Fruit fly (Drosophila melanogaster): ENCODE measurements around the gene Dab.
A peak's percentile ranks its signal among the peaks of the same experiment; 100 is the strongest.

The Dab gene

DNA sequence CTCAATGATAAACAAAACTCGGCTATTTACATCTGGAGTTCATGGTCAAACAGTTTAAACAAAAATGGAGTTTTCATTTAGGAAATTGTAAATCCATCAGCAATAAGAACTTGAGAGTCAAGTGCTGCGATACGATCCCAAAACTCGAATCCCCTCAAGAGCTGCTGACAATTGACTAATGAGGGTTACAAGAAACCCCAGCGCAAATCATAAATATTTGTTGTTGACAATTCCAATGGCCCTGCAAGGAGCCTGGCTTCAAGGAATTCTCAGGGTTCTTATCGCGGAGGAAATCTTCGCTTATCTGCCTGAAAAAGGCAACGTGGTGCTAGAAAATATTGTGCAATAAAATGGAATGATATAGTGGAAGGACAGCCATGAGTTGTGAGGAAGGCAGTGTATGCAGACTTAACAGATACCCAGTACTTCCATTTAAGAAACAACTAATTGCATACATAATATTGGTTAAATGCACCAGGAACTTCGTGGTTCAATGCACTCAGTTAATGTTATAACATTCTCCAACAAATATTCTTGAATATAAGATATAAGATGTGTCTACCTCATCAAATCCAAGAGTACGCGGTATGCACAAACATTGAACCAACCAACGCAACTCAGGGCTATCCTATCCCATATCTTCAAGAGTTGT is 56.2 kb downstream of the Dab start (continued):
- no peak for TF ChIP-seq luna (GFP tag; optimal IDR thresholded peaks at IDR 0.05)
- no peak for TF ChIP-seq CkIIα-i1 (GFP tag; IDR thresholded peaks at IDR 0.05)
- TF ChIP-seq CG10462 (GFP tag; optimal IDR thresholded peaks at IDR 0.05): no peak
- 0 out of 3 replicates have a peak, but pooled peaks have one; percentile 43 for TF ChIP-seq Mrtf (GFP tag; IDR thresholded peaks at IDR 0.05)
- TF ChIP-seq tgo (GFP tag; IDR thresholded peaks at IDR 0.05): peak; percentile 49; the same call in 2 of the 3 replicates
- TF ChIP-seq pb (GFP tag; optimal IDR thresholded peaks at IDR 0.05): no peak
- TF ChIP-seq CG17612 (GFP tag; IDR thresholded peaks at IDR 0.05): no peak
- no peak for TF ChIP-seq sens-2 (GFP tag; IDR thresholded peaks at IDR 0.05)
- no peak for TF ChIP-seq CG6765 (GFP tag; optimal IDR thresholded peaks at IDR 0.05)
- TF ChIP-seq CG15269 (tag; optimal IDR thresholded peaks at IDR 0.05): no peak
- peak; percentile 2 for TF ChIP-seq CG8089 (GFP tag; optimal IDR thresholded peaks at IDR 0.05)
- TF ChIP-seq ttk (GFP tag; IDR thresholded peaks at IDR 0.05): peak; percentile 15; the same call in 1 of the 2 replicates
- TF ChIP-seq CG18476 (GFP tag; optimal IDR thresholded peaks at IDR 0.05): no peak
- no peak for TF ChIP-seq CG14667 (GFP tag; IDR thresholded peaks at IDR 0.05)
- no peak for TF ChIP-seq al (GFP tag; IDR thresholded peaks at IDR 0.05)
- TF ChIP-seq gce (GFP tag; IDR thresholded peaks at IDR 0.05): no peak
- no peak for TF ChIP-seq CG4707 (GFP tag; optimal IDR thresholded peaks at IDR 0.05)
- TF ChIP-seq trem (tag; optimal IDR thresholded peaks at IDR 0.05): peak; percentile 51
- no peak for TF ChIP-seq Hey (tag; optimal IDR thresholded peaks at IDR 0.05)
- no peak for TF ChIP-seq CG13287 (GFP tag; IDR thresholded peaks at IDR 0.05; ENCODE audit: partially characterized antibody)
- peak; percentile 54 for TF ChIP-seq CG17829 (tag; optimal IDR thresholded peaks at IDR 0.05)
- 0 out of 2 replicates have a peak, but pooled peaks have one; percentile 34 for TF ChIP-seq CG4360 (GFP tag; IDR thresholded peaks at IDR 0.05)
- peak; percentile 34 for TF ChIP-seq CG11504 (tag; optimal IDR thresholded peaks at IDR 0.05)
- TF ChIP-seq CG14014 (GFP tag; IDR thresholded peaks at IDR 0.05): no peak
- no peak for TF ChIP-seq CG31388 (GFP tag; optimal IDR thresholded peaks at IDR 0.05)
- no peak for TF ChIP-seq z (GFP tag; IDR thresholded peaks at IDR 0.05)
- no peak for TF ChIP-seq Hmx (GFP tag; optimal IDR thresholded peaks at IDR 0.05)
- TF ChIP-seq Trl (optimal IDR thresholded peaks at IDR 0.05): no peak
- TF ChIP-seq Trl (GFP tag; optimal IDR thresholded peaks at IDR 0.05): peak; percentile 14
- TF ChIP-seq Abd-B (GFP tag; optimal IDR thresholded peaks at IDR 0.05): peak; percentile 22
- TF ChIP-seq jing (GFP tag; optimal IDR thresholded peaks at IDR 0.05): no peak
- TF ChIP-seq CG4854 (GFP tag; optimal IDR thresholded peaks at IDR 0.05): no peak
- no peak for TF ChIP-seq tx (GFP tag; optimal IDR thresholded peaks at IDR 0.05)
- no peak for TF ChIP-seq CG9215 (GFP tag; IDR thresholded peaks at IDR 0.05)
- TF ChIP-seq Neu2 (GFP tag; optimal IDR thresholded peaks at IDR 0.05; ENCODE audit: borderline replicate concordance): no peak
- peak; percentile 74 for TF ChIP-seq zen (tag; optimal IDR thresholded peaks at IDR 0.05)
- no peak for TF ChIP-seq gro (GFP tag; optimal IDR thresholded peaks at IDR 0.05)
- TF ChIP-seq lov (optimal IDR thresholded peaks at IDR 0.05): no peak
- no peak for TF ChIP-seq lov (GFP tag; IDR thresholded peaks at IDR 0.05)
- no peak for TF ChIP-seq CG7786 (GFP tag; optimal IDR thresholded peaks at IDR 0.05)
- no peak for TF ChIP-seq fu2 (GFP tag; optimal IDR thresholded peaks at IDR 0.05)
- TF ChIP-seq pfk (GFP tag; optimal IDR thresholded peaks at IDR 0.05): no peak
- TF ChIP-seq CG30403 (GFP tag; optimal IDR thresholded peaks at IDR 0.05): peak; percentile 39
- TF ChIP-seq pum (GFP tag; optimal IDR thresholded peaks at IDR 0.05): peak; percentile 39
- TF ChIP-seq CG13424 (tag; optimal IDR thresholded peaks at IDR 0.05): peak; percentile 4
- peak; percentile 16 for TF ChIP-seq mam (GFP tag; optimal IDR thresholded peaks at IDR 0.05)
- TF ChIP-seq Chrac-16 (GFP tag; optimal IDR thresholded peaks at IDR 0.05): peak; percentile 42
- TF ChIP-seq CG8290 (GFP tag; optimal IDR thresholded peaks at IDR 0.05): no peak
- TF ChIP-seq CG8290 (tag; optimal IDR thresholded peaks at IDR 0.05): peak in 1 of 2 experiments; percentile 57
- TF ChIP-seq Tbp (GFP tag; optimal IDR thresholded peaks at IDR 0.05): no peak
- peak; percentile 40; the same call in 1 of the 2 replicates for TF ChIP-seq HLH3B (GFP tag; IDR thresholded peaks at IDR 0.05)
- no peak for TF ChIP-seq CG10274 (GFP tag; optimal IDR thresholded peaks at IDR 0.05)
